Worm (Caenorhabditis elegans) whole organism, midembryonic: ENCODE data around the gene gcy-15.

ENCODE experiments used
- T22C8.4 ChIP-seq: fragments of 200-800 bp; sonication (Bioruptor generic); IDR thresholded peaks from 2 replicates; pipeline ENCODE4 v1.3.6; 2022; ENCODE audit warnings: missing genetic modification characterization, missing compliant biosample characterization
- flt-1 ChIP-seq: fragments of 200-800 bp; sonication (Bioruptor generic); IDR thresholded peaks from 2 replicates; pipeline ENCODE4 v1.3.6; 2022; ENCODE audit warnings: missing genetic modification characterization, missing compliant biosample characterization
- ref-1 ChIP-seq: fragments of 200-800 bp; sonication (Bioruptor generic); conservative IDR thresholded peaks from 2 replicates; pipeline ENCODE4 v1.3.6; 2022; ENCODE audit warnings: missing genetic modification reagents, missing genetic modification characterization, missing compliant biosample characterization
- ztf-23 ChIP-seq: fragments of 200-800 bp; sonication (Bioruptor generic); IDR thresholded peaks from 2 replicates; pipeline ENCODE4 v1.3.6; 2022; ENCODE audit warnings: missing genetic modification reagents, missing genetic modification characterization, missing compliant biosample characterization

DNA sequence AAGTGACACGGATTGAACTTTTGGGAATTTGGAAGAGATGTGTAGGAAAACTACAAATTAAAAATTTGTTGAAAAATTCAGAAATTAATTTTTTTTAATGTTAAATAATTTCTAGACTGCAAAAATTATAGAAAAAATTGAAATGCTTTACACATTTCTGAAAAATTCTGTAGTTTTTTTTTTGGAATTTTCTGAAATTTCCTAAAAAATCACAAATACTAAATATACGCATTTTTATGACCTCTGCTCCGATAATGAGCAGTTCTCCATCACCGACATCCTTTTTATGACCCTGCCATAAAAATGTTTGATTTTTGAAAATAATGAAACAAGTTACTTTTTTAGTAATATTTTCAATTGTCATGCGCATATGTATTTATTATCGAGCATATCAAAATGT lies 47.9 kb upstream of the gcy-15 start:
- TF ChIP-seq flt-1 (GFP tag; lab: Robert Waterston, UW) (no peak), ztf-23 (GFP tag; lab: Robert Waterston, UW) (no peak), T22C8.4 (no peak), ref-1 (GFP tag; lab: Robert Waterston, UW) (no peak)
